Fruit fly (Drosophila melanogaster) whole organism: ENCODE results near the gene Cdc7.

ENCODE experiments used
- CG8478 ChIP-seq: fragments of >200 bp; optimal IDR thresholded peaks from 2 replicates; lab custom pipeline; 2018; ENCODE audit warnings: inconsistent platforms
- Dll ChIP-seq: fragments of >200 bp; optimal IDR thresholded peaks from 2 replicates; lab custom pipeline; 2017
- EcR ChIP-seq, 2 experiments: fragments of >200 bp; optimal IDR thresholded peaks; 2 replicates each; lab custom pipeline; 2017; ENCODE audit warnings: missing biosample characterization in 2 of 2, missing genetic modification characterization in 2 of 2, missing genetic modification reagents in 2 of 2
- pan ChIP-seq: fragments of >200 bp; optimal IDR thresholded peaks from 2 replicates; lab custom pipeline; 2017
- psq ChIP-seq: fragments of >200 bp; optimal IDR thresholded peaks from 2 replicates; lab custom pipeline; 2017
- usp ChIP-seq: fragments of >200 bp; optimal IDR thresholded peaks from 2 replicates; lab custom pipeline; 2017; ENCODE audit warnings: missing biosample characterization, missing genetic modification characterization, mixed read lengths

Cdc7 gene

dm6 chrX:6661880-6662279 is 7.5 kb downstream of the Cdc7 start:
- TF ChIP-seq psq = no peak
- TF ChIP-seq CG8478 (lab: Kevin White, UChicago) = no peak
- TF ChIP-seq pan (lab: Kevin White, UChicago) = no peak
- TF ChIP-seq EcR (GFP tag; optimal IDR thresholded peaks at IDR 0.05; lab: Kevin White, UChicago) = no peak
- TF ChIP-seq usp (GFP tag; lab: Kevin White, UChicago) = no peak
- TF ChIP-seq Dll (lab: Kevin White, UChicago) = no peak

dm6 chrX:6662378-6662777 is 8.0 kb downstream of the Cdc7 start:
- TF ChIP-seq EcR (GFP tag; optimal IDR thresholded peaks at IDR 0.05; lab: Kevin White, UChicago) (no peak), pan (lab: Kevin White, UChicago) (no peak), usp (GFP tag; lab: Kevin White, UChicago) (no peak), Dll (lab: Kevin White, UChicago) (no peak), psq (no peak), CG8478 (lab: Kevin White, UChicago) (no peak)

- TF ChIP-seq usp (GFP tag; lab: Kevin White, UChicago) (no peak), CG8478 (lab: Kevin White, UChicago) (no peak), psq (no peak), pan (lab: Kevin White, UChicago) (no peak), EcR (GFP tag; optimal IDR thresholded peaks at IDR 0.05; lab: Kevin White, UChicago) (no peak), Dll (lab: Kevin White, UChicago) (no peak)
These were observed 8.7 kb downstream of the Cdc7 start for dm6 chrX:6662876-6663551.

dm6 chrX:6663976-6664375 is 9.6 kb downstream of the Cdc7 start:
- TF ChIP-seq Dll (lab: Kevin White, UChicago) (no peak), EcR (GFP tag; optimal IDR thresholded peaks at IDR 0.05; lab: Kevin White, UChicago) (no peak), psq (no peak), CG8478 (lab: Kevin White, UChicago) (no peak), usp (GFP tag; lab: Kevin White, UChicago) (no peak), pan (lab: Kevin White, UChicago) (no peak)

dm6 chrX:6673637-6674487 is 19.5 kb downstream of the Cdc7 start, which contains the start of the genes CG3198 and Mcm6:
CG3198 (minus strand) TSS chrX:6673973.
Mcm6 (plus strand) TSS chrX:6674387.
- TF ChIP-seq psq (no peak), pan (lab: Kevin White, UChicago) (no peak), Dll (lab: Kevin White, UChicago) (no peak), CG8478 (lab: Kevin White, UChicago) (no peak)

- TF ChIP-seq pan (lab: Kevin White, UChicago) = no peak
- no peak for TF ChIP-seq EcR (GFP tag; optimal IDR thresholded peaks at IDR 0.05; lab: Kevin White, UChicago)
- no peak for TF ChIP-seq CG8478 (lab: Kevin White, UChicago)
- no peak for TF ChIP-seq psq
- no peak for TF ChIP-seq Dll (lab: Kevin White, UChicago)
- no peak for TF ChIP-seq usp (GFP tag; lab: Kevin White, UChicago)
These were observed 23.6 kb downstream of the Cdc7 start, which contains the start of gene Fum1 for dm6 chrX:6677826-6678489. Fum1 (plus strand) TSS chrX:6678424.

dm6 chrX:6678635-6679501 is 24.5 kb downstream of the Cdc7 start, which contains the start of gene ND-ASHI:
ND-ASHI (minus strand) TSS chrX:6679118.
- TF ChIP-seq pan (lab: Kevin White, UChicago) = no peak
- TF ChIP-seq EcR (GFP tag; optimal IDR thresholded peaks at IDR 0.05; lab: Kevin White, UChicago) = no peak
- no peak for TF ChIP-seq psq
- no peak for TF ChIP-seq CG8478 (lab: Kevin White, UChicago)
- TF ChIP-seq usp (GFP tag; lab: Kevin White, UChicago) = no peak
- TF ChIP-seq Dll (lab: Kevin White, UChicago) = no peak

dm6 chrX:6679502-6679810 is 25.1 kb downstream of the Cdc7 start:
- TF ChIP-seq usp (GFP tag; lab: Kevin White, UChicago) = no peak
- TF ChIP-seq psq = no peak
- peak; percentile 16 for TF ChIP-seq Dll (lab: Kevin White, UChicago)

- TF ChIP-seq EcR (GFP tag; optimal IDR thresholded peaks at IDR 0.05; lab: Kevin White, UChicago) (no peak), pan (lab: Kevin White, UChicago) (no peak), usp (GFP tag; lab: Kevin White, UChicago) (no peak), psq (no peak), CG8478 (lab: Kevin White, UChicago) (no peak), Dll (lab: Kevin White, UChicago) (no peak)
These were observed 27.1 kb downstream of the Cdc7 start, which contains the start of gene Fum2 for dm6 chrX:6681467-6681866. Fum2 (plus strand) TSS chrX:6681767.

- TF ChIP-seq Dll (lab: Kevin White, UChicago) = no peak
- TF ChIP-seq psq = no peak
- TF ChIP-seq usp (GFP tag; lab: Kevin White, UChicago) = no peak
- no peak for TF ChIP-seq EcR (GFP tag; optimal IDR thresholded peaks at IDR 0.05; lab: Kevin White, UChicago)
- TF ChIP-seq pan (lab: Kevin White, UChicago) = no peak
- no peak for TF ChIP-seq CG8478 (lab: Kevin White, UChicago)
These were observed 29.5 kb downstream of the Cdc7 start, which contains the start of gene Pink1 for dm6 chrX:6683635-6684499. Pink1 (plus strand) TSS chrX:6683798.
